Worm (Caenorhabditis elegans) whole organism, mixed stage, embryonic: ENCODE results near the gene his-70.

ENCODE experiments used
- bed-3 ChIP-seq: fragments of 200-800 bp; sonication (Bioruptor generic); optimal IDR thresholded peaks from 3 replicates; lab custom pipeline; 2018; ENCODE audit warnings: mild to moderate bottlenecking, missing genetic modification characterization, moderate library complexity, missing compliant biosample characterization
- blmp-1 ChIP-seq: fragments of 150-350 bp; optimal IDR thresholded peaks from 2 replicates; lab custom pipeline; 2014; ENCODE audit warnings: missing biosample characterization, missing genetic modification characterization
- nhr-12 ChIP-seq: fragments of 150-350 bp; optimal IDR thresholded peaks from 2 replicates; lab custom pipeline; 2014; ENCODE audit warnings: missing biosample characterization, missing genetic modification characterization
- nhr-28 ChIP-seq: fragments of 150-350 bp; optimal IDR thresholded peaks from 2 replicates; lab custom pipeline; 2014; ENCODE audit warnings: missing biosample characterization, missing genetic modification characterization
- nhr-76 ChIP-seq: sonication (generic microtip); optimal IDR thresholded peaks from 2 replicates; lab custom pipeline; 2017; ENCODE audit warnings: missing biosample characterization, missing genetic modification characterization
- unc-62 ChIP-seq: fragments of 150-350 bp; optimal IDR thresholded peaks from 2 replicates; lab custom pipeline; 2014; ENCODE audit warnings: missing biosample characterization, missing genetic modification reagents, missing genetic modification characterization

- TF ChIP-seq nhr-28 (tag; lab: Kevin White, UChicago), result no peak
- no peak for TF ChIP-seq bed-3
- TF ChIP-seq nhr-76 (tag; lab: Kevin White, UChicago), result no peak
- no peak for TF ChIP-seq unc-62 (GFP tag; lab: Kevin White, UChicago)
- TF ChIP-seq nhr-12, result no peak
- no peak for TF ChIP-seq blmp-1 (tag; lab: Kevin White, UChicago)
Measured at ce11 chrIII:4063724-4064123, 3.8 kb upstream of the his-70 start.
